Fruit fly (Drosophila melanogaster): ENCODE results near the gene CG45489.

The CG45489 gene

DNA sequence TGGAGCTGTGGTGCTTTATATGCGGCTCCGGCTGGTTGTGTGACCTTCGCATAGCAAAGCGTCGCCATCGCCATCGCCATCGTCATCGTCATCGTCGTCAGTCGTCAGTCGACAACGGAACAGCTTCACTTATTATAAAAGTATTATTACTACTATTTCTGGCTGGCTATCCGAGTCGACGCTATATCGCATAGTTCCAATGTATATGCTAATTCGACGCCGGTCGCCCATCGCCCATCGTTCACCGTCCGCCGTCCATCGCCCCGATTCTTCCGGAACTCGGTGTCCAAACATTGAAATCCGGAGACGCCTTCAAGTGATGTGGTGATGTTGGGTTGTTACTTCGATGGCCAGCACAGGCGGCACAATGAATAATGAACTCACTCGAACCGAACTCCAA is 36.9 kb downstream of the CG45489 start:
- TF ChIP-seq Eip74EF (GFP tag; optimal IDR thresholded peaks at IDR 0.05): peak in 1 of 2 experiments; percentile 51
- TF ChIP-seq vvl (GFP tag; IDR thresholded peaks at IDR 0.05): peak; percentile 38; the same call in 1 of the 2 replicates
- peak; percentile 78 for TF ChIP-seq sd (tag; optimal IDR thresholded peaks at IDR 0.05)
- no peak for TF ChIP-seq CG13624 (GFP tag; optimal IDR thresholded peaks at IDR 0.05)
- TF ChIP-seq Myb (GFP tag; optimal IDR thresholded peaks at IDR 0.05): no peak
- peak; percentile 67 for TF ChIP-seq CG12769 (tag; optimal IDR thresholded peaks at IDR 0.05)
- no peak for TF ChIP-seq CG15696 (tag; optimal IDR thresholded peaks at IDR 0.05)
- TF ChIP-seq sr (GFP tag; IDR thresholded peaks at IDR 0.05): 0 out of 3 replicates have a peak, but pooled peaks have one; percentile 21
- TF ChIP-seq chinmo (GFP tag; IDR thresholded peaks at IDR 0.05; ENCODE audit: partially characterized antibody): 0 out of 4 replicates have a peak, but pooled peaks have one; percentile 50
- TF ChIP-seq Med (GFP tag): peak; percentile 51
- no peak for TF ChIP-seq Oli (tag; optimal IDR thresholded peaks at IDR 0.05)

DNA sequence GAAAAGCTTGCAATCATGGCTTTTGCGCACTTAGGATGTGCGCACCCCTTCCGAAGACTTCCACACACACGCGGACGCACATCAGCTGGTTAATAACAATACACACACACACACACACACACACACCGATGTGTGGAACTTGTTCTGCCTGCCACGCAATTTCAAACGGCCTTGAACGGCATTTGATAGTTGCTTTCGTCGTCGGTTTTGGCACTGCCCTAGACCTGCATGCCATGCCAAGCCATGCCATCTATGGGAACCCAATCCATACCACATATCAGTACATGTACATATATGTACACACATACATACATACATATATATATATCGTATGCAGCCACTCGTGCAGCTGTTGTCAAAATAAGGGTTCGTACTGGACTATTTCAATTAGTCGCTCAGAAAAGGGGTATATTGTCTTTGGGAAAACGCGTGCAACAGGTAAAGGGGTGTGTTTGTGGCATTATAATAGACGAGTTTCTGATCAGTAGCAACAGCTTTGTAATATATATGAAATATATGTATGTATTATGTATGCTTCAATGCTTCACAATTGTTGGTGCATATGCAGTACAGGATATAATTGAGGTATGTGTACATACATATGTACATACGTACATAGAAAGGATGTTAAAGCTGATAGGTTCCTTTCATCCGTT is 38.8 kb downstream of the CG45489 start, which contains the start of gene amn:
TSS of gene amn (minus strand) at position 51 of the 656 bp plus-strand sequence.
- no peak for TF ChIP-seq zen (tag; optimal IDR thresholded peaks at IDR 0.05)
- no peak for TF ChIP-seq CG6813 (GFP tag; optimal IDR thresholded peaks at IDR 0.05)
- no peak for TF ChIP-seq Poxn (GFP tag; IDR thresholded peaks at IDR 0.05)
- TF ChIP-seq Xrp1 (GFP tag; IDR thresholded peaks at IDR 0.05): no peak
- TF ChIP-seq Kr (GFP tag; optimal IDR thresholded peaks at IDR 0.05): peak; percentile 53
- peak; percentile 49 for TF ChIP-seq cg (GFP tag; optimal IDR thresholded peaks at IDR 0.05)
- peak; percentile 59 for TF ChIP-seq scrt (GFP tag; optimal IDR thresholded peaks at IDR 0.05)
- TF ChIP-seq CG12942 (GFP tag; optimal IDR thresholded peaks at IDR 0.05): no peak
- TF ChIP-seq pros (GFP tag; optimal IDR thresholded peaks at IDR 0.05): peak; percentile 12
- no peak for TF ChIP-seq her (GFP tag; optimal IDR thresholded peaks at IDR 0.05)
- TF ChIP-seq nerfin-1 (tag; optimal IDR thresholded peaks at IDR 0.05): peak; percentile 65
- peak; percentile 19 for TF ChIP-seq gcm (GFP tag; optimal IDR thresholded peaks at IDR 0.05)
- TF ChIP-seq CG5953 (GFP tag; IDR thresholded peaks at IDR 0.05): no peak

DNA sequence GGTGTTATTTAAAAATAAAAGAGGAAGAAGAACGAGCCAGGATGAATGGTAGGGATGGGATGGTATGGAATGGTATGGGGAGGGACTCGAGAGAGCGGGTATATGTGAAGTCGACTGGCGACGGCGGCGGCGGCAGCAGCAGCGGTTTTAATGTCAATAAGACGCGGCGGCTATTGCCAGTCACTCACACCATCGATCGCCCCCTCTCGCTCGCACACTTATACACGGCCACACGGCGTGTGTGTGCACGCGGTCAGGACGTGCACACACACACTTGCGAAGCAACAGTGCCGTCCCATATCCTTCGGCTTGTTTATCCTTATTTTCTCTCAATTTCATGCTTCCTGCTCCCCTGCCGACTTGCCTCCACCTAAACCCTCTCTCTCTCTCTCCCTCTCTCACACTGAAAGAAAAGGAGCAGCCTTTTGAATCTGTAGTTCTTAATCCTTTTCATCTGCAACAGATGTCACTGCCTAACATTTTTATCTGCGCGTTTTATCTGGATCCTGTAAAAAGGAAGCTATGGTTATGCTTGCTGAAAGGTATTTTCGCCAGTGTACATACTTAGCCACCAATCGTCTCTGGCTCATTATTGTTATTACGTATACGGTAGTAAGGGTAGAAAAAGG is 39.7 kb downstream of the CG45489 start:
- TF ChIP-seq wor (GFP tag; IDR thresholded peaks at IDR 0.05): peak; percentile 57
- TF ChIP-seq CG33557 (GFP tag; optimal IDR thresholded peaks at IDR 0.05): peak; percentile 67
- TF ChIP-seq NC2β (GFP tag; optimal IDR thresholded peaks at IDR 0.05): peak; percentile 87
- peak in 1 of 2 experiments; percentile 57 for TF ChIP-seq tll (GFP tag; optimal IDR thresholded peaks at IDR 0.05)
- TF ChIP-seq CG8281 (tag; optimal IDR thresholded peaks at IDR 0.05): peak; percentile 56
- peak; percentile 92 for TF ChIP-seq dmrt11E (tag; optimal IDR thresholded peaks at IDR 0.05)
- TF ChIP-seq CG4424 (GFP tag; optimal IDR thresholded peaks at IDR 0.05): peak; percentile 81
- peak; percentile 70 for TF ChIP-seq B-H1 (GFP tag; IDR thresholded peaks at IDR 0.05)
- TF ChIP-seq vnd (GFP tag; IDR thresholded peaks at IDR 0.05; ENCODE audit: partially characterized antibody): no peak
- peak; percentile 59 for TF ChIP-seq CG5180 (GFP tag; optimal IDR thresholded peaks at IDR 0.05)
- peak; percentile 74 for TF ChIP-seq odd (GFP tag; optimal IDR thresholded peaks at IDR 0.05)
- TF ChIP-seq CG13894 (tag; optimal IDR thresholded peaks at IDR 0.05): peak; percentile 77
- peak; percentile 80; the same call in 1 of the 3 replicates for TF ChIP-seq CG3726 (GFP tag; IDR thresholded peaks at IDR 0.05)
- TF ChIP-seq ap (GFP tag; IDR thresholded peaks at IDR 0.05): peak; percentile 57
- TF ChIP-seq CG17568 (GFP tag; optimal IDR thresholded peaks at IDR 0.05): peak; percentile 76
- TF ChIP-seq CG5245 (GFP tag; optimal IDR thresholded peaks at IDR 0.05): peak; percentile 63
- peak; percentile 71 for TF ChIP-seq tup (GFP tag; optimal IDR thresholded peaks at IDR 0.05)
- TF ChIP-seq Ets97D (GFP tag; optimal IDR thresholded peaks at IDR 0.05): peak; percentile 22
- TF ChIP-seq chinmo (GFP tag; IDR thresholded peaks at IDR 0.05; ENCODE audit: partially characterized antibody): no peak
- TF ChIP-seq CTCF (GFP tag; optimal IDR thresholded peaks at IDR 0.05): no peak
- peak; percentile 84 for TF ChIP-seq bab2 (GFP tag; optimal IDR thresholded peaks at IDR 0.05)
- TF ChIP-seq sens (GFP tag): peak; percentile 99
- TF ChIP-seq ash1 (GFP tag; optimal IDR thresholded peaks at IDR 0.05): peak; percentile 41

Data from whole organism, embryonic.